Worm (Caenorhabditis elegans) whole organism, L3 larva: ENCODE data around the gene C53A5.13.

Source experiments
- aly-2 ChIP-seq: fragments of 150-350 bp; optimal IDR thresholded peaks from 2 replicates; lab custom pipeline; 2014; ENCODE audit warnings: missing biosample characterization, missing genetic modification characterization
- elt-3 ChIP-seq, 3 experiments: fragments of 150-350 bp in 1 of 3; sonication (generic microtip) in 2 of 3; optimal IDR thresholded peaks; 2 replicates in 2 of 3; 4 replicates in 1 of 3; lab custom pipeline; 2014 to 2017; ENCODE audit warnings: missing biosample characterization in 3 of 3, missing genetic modification characterization in 3 of 3
- nhr-28 ChIP-seq: fragments of 150-350 bp; optimal IDR thresholded peaks from 2 replicates; lab custom pipeline; 2014; ENCODE audit warnings: missing biosample characterization, missing genetic modification characterization
- unc-62 ChIP-seq: fragments of 150-350 bp; sonication (generic microtip); optimal IDR thresholded peaks from 4 replicates; lab custom pipeline; 2014; ENCODE audit warnings: missing biosample characterization, missing genetic modification reagents, missing genetic modification characterization
- ztf-11 ChIP-seq: fragments of 150-350 bp; optimal IDR thresholded peaks from 2 replicates; lab custom pipeline; 2014; ENCODE audit warnings: missing biosample characterization, missing genetic modification characterization

ce11 chrV:14585351-14585750 is 38.7 kb downstream of the C53A5.13 start, which contains the start of gene Y40H4A.2:
- TF ChIP-seq elt-3 (tag; optimal IDR thresholded peaks at IDR 0.05; lab: Kevin White, UChicago) (no peak), ztf-11 (tag; lab: Kevin White, UChicago) (no peak), aly-2 (tag; lab: Kevin White, UChicago) (no peak), nhr-28 (tag; lab: Kevin White, UChicago) (no peak), unc-62 (GFP tag; lab: Kevin White, UChicago) (no peak)
